Worm (Caenorhabditis elegans) whole organism, mixed stage, embryonic: ENCODE results near the gene K10D11.4.

Experiments
- ces-1 ChIP-seq: fragments of 150-350 bp; optimal IDR thresholded peaks from 2 replicates; lab custom pipeline; 2014; ENCODE audit warnings: missing biosample characterization, missing genetic modification reagents, missing genetic modification characterization
- elt-3 ChIP-seq: fragments of 150-350 bp; optimal IDR thresholded peaks from 2 replicates; lab custom pipeline; 2014; ENCODE audit warnings: missing biosample characterization, missing genetic modification characterization
- lin-13 ChIP-seq: fragments of 150-350 bp; optimal IDR thresholded peaks from 2 replicates; lab custom pipeline; 2014; ENCODE audit warnings: missing biosample characterization, missing genetic modification characterization
- lin-32 ChIP-seq: fragments of 200-800 bp; sonication (Bioruptor generic); optimal IDR thresholded peaks from 2 replicates; lab custom pipeline; 2018; ENCODE audit warnings: mild to moderate bottlenecking, missing genetic modification characterization, missing compliant biosample characterization
- mep-1 ChIP-seq: fragments of 150-350 bp; optimal IDR thresholded peaks from 2 replicates; lab custom pipeline; 2017; ENCODE audit warnings: missing biosample characterization, missing genetic modification reagents, missing genetic modification characterization, inconsistent platforms
- nhr-12 ChIP-seq: fragments of 150-350 bp; optimal IDR thresholded peaks from 2 replicates; lab custom pipeline; 2014; ENCODE audit warnings: missing biosample characterization, missing genetic modification characterization
- nhr-237 ChIP-seq: fragments of 150-350 bp; optimal IDR thresholded peaks from 2 replicates; lab custom pipeline; 2014; ENCODE audit warnings: missing biosample characterization, missing genetic modification characterization
- nhr-28 ChIP-seq: fragments of 150-350 bp; optimal IDR thresholded peaks from 2 replicates; lab custom pipeline; 2014; ENCODE audit warnings: missing biosample characterization, missing genetic modification characterization
- pha-4 ChIP-seq: fragments of 150-350 bp; optimal IDR thresholded peaks from 2 replicates; lab custom pipeline; 2018; ENCODE audit warnings: missing biosample characterization, missing genetic modification reagents, missing genetic modification characterization
- unc-39 ChIP-seq: fragments of 150-350 bp; optimal IDR thresholded peaks from 2 replicates; lab custom pipeline; 2014; ENCODE audit warnings: missing biosample characterization, missing genetic modification characterization
- unc-62 ChIP-seq: fragments of 150-350 bp; optimal IDR thresholded peaks from 2 replicates; lab custom pipeline; 2014; ENCODE audit warnings: missing biosample characterization, missing genetic modification reagents, missing genetic modification characterization
- ztf-11 ChIP-seq: fragments of 150-350 bp; optimal IDR thresholded peaks from 2 replicates; lab custom pipeline; 2014; ENCODE audit warnings: missing biosample characterization, missing genetic modification characterization

- no peak for TF ChIP-seq nhr-12
- no peak for TF ChIP-seq elt-3 (tag; lab: Kevin White, UChicago)
- TF ChIP-seq nhr-28 (tag; lab: Kevin White, UChicago) = no peak
- TF ChIP-seq pha-4 (tag; lab: Kevin White, UChicago) = no peak
- TF ChIP-seq nhr-237 = no peak
- TF ChIP-seq lin-13 (tag; lab: Kevin White, UChicago) = no peak
- no peak for TF ChIP-seq ces-1 (GFP tag; lab: Kevin White, UChicago)
- no peak for TF ChIP-seq unc-62
- TF ChIP-seq mep-1 = no peak
- no peak for TF ChIP-seq lin-32
- TF ChIP-seq ztf-11 = no peak
- no peak for TF ChIP-seq unc-39 (tag; lab: Kevin White, UChicago)
Observed at ce11 chrIV:12978307-12979036, 15.8 kb downstream of the K10D11.4 start, which contains the start of gene K10D11.2.
